Fruit fly (Drosophila melanogaster): ENCODE measurements around the gene Elp6.

The Elp6 gene

dm6 chr3R:13319873-13320272 is 46.8 kb downstream of the Elp6 start:
- TF ChIP-seq ovo (GFP tag; optimal IDR thresholded peaks at IDR 0.05) (no peak), CG11617 (GFP tag; optimal IDR thresholded peaks at IDR 0.05) (no peak), CG33017 (tag; optimal IDR thresholded peaks at IDR 0.05) (no peak), Mnt (GFP tag; optimal IDR thresholded peaks at IDR 0.05) (no peak), Clk (GFP tag; optimal IDR thresholded peaks at IDR 0.05) (no peak), cic (GFP tag; optimal IDR thresholded peaks at IDR 0.05) (no peak), tj (GFP tag; optimal IDR thresholded peaks at IDR 0.05) (no peak), CG12768 (GFP tag; optimal IDR thresholded peaks at IDR 0.05) (no peak), Hr96 (GFP tag; optimal IDR thresholded peaks at IDR 0.05) (no peak), bab1 (GFP tag; optimal IDR thresholded peaks at IDR 0.05) (no peak), kay (GFP tag; ENCODE audit: borderline replicate concordance) (no peak), pad (GFP tag; optimal IDR thresholded peaks at IDR 0.05) (no peak), toe (GFP tag; optimal IDR thresholded peaks at IDR 0.05) (no peak), CG14711 (tag; optimal IDR thresholded peaks at IDR 0.05) (no peak), CG5204 (GFP tag; optimal IDR thresholded peaks at IDR 0.05) (no peak), Crg-1 (GFP tag; optimal IDR thresholded peaks at IDR 0.05) (no peak), cnc (optimal IDR thresholded peaks at IDR 0.05) (no peak)

- TF ChIP-seq bab1 (GFP tag; optimal IDR thresholded peaks at IDR 0.05) (no peak), kay (GFP tag; ENCODE audit: borderline replicate concordance) (no peak), CG11617 (GFP tag; optimal IDR thresholded peaks at IDR 0.05) (no peak), toe (GFP tag; optimal IDR thresholded peaks at IDR 0.05) (no peak), CG14711 (tag; optimal IDR thresholded peaks at IDR 0.05) (no peak), ovo (GFP tag; optimal IDR thresholded peaks at IDR 0.05) (no peak), CG1620 (GFP tag; optimal IDR thresholded peaks at IDR 0.05) (no peak), CG5204 (GFP tag; optimal IDR thresholded peaks at IDR 0.05) (no peak), cnc (optimal IDR thresholded peaks at IDR 0.05) (no peak), CG7101 (tag; optimal IDR thresholded peaks at IDR 0.05) (no peak), tj (GFP tag; optimal IDR thresholded peaks at IDR 0.05) (no peak), Hr96 (GFP tag; optimal IDR thresholded peaks at IDR 0.05) (no peak), cic (GFP tag; optimal IDR thresholded peaks at IDR 0.05) (no peak), CG12768 (GFP tag; optimal IDR thresholded peaks at IDR 0.05) (no peak), Clk (GFP tag; optimal IDR thresholded peaks at IDR 0.05) (no peak), CG33017 (tag; optimal IDR thresholded peaks at IDR 0.05) (no peak)
Measured at dm6 chr3R:13319170-13319569, 47.5 kb downstream of the Elp6 start, which contains the start of gene CG45080. TSS of gene CG45080 (minus strand) at chr3R:13319270.

dm6 chr3R:13313088-13313487 is 53.6 kb downstream of the Elp6 start, which contains the start of gene CG44142:
TSS of gene CG44142 (minus strand) at chr3R:13313188.
- TF ChIP-seq CG14711 (tag; optimal IDR thresholded peaks at IDR 0.05) (no peak), CG7045 (GFP tag; optimal IDR thresholded peaks at IDR 0.05) (no peak), cnc (optimal IDR thresholded peaks at IDR 0.05) (no peak), Clk (GFP tag; optimal IDR thresholded peaks at IDR 0.05) (no peak), CG11617 (GFP tag; optimal IDR thresholded peaks at IDR 0.05) (no peak), ovo (GFP tag; optimal IDR thresholded peaks at IDR 0.05) (no peak), cic (GFP tag; optimal IDR thresholded peaks at IDR 0.05) (no peak), CG12768 (GFP tag; optimal IDR thresholded peaks at IDR 0.05) (no peak), tj (GFP tag; optimal IDR thresholded peaks at IDR 0.05) (no peak), CG7101 (tag; optimal IDR thresholded peaks at IDR 0.05) (no peak), toe (GFP tag; optimal IDR thresholded peaks at IDR 0.05) (no peak), CG5204 (GFP tag; optimal IDR thresholded peaks at IDR 0.05) (no peak), CG1620 (GFP tag; optimal IDR thresholded peaks at IDR 0.05) (no peak), CG33017 (tag; optimal IDR thresholded peaks at IDR 0.05) (no peak), Crg-1 (GFP tag; optimal IDR thresholded peaks at IDR 0.05) (no peak), Mnt (GFP tag; optimal IDR thresholded peaks at IDR 0.05) (no peak), Hr96 (GFP tag; optimal IDR thresholded peaks at IDR 0.05) (no peak), kay (GFP tag; ENCODE audit: borderline replicate concordance) (no peak), bab1 (GFP tag; optimal IDR thresholded peaks at IDR 0.05) (no peak), pad (GFP tag; optimal IDR thresholded peaks at IDR 0.05) (no peak)
